Fruit fly (Drosophila melanogaster) whole organism, wandering third instar larva: Measurements from ENCODE around the gene THADA.
"Not testable (repeated sequence)": the region's sequence is repeated elsewhere in the genome, so short reads cannot be mapped to it uniquely, and the experiment has no call there.

Experiments
- Dfd ChIP-seq: fragments of >200 bp; optimal IDR thresholded peaks from 2 replicates; lab custom pipeline; 2017; ENCODE audit warnings: missing biosample characterization, missing genetic modification characterization
- Dif ChIP-seq: fragments of 200-275, 200-300 bp; sonication (Bioruptor generic); optimal IDR thresholded peaks from 2 replicates; lab custom pipeline; 2018; ENCODE audit warnings: missing biosample characterization, missing genetic modification characterization; ENCODE audit not compliant: partially characterized antibody

- not testable (repeated sequence) for TF ChIP-seq Dif; Dfd (GFP tag; lab: Kevin White, UChicago)
Observed at dm6 chrX:19910017-19910416, 44.7 kb upstream of the THADA start, which contains the start of gene CG45486.
